Fruit fly (Drosophila melanogaster) whole organism, embryonic: ENCODE measurements around the gene IRSp53.

Experiments used
- CG11504 ChIP-seq: fragments of 200-800 bp; sonication (Bioruptor generic); optimal IDR thresholded peaks from 3 replicates; lab custom pipeline; 2019; ENCODE audit warnings: missing biosample characterization, mild to moderate bottlenecking, missing genetic modification characterization, moderate library complexity
- CG16813 ChIP-seq: fragments of 200-800 bp; sonication (Bioruptor generic); IDR thresholded peaks from 3 replicates; pipeline ENCODE4 v1.3.6; 2022; ENCODE audit warnings: missing biosample characterization, missing genetic modification characterization; ENCODE audit not compliant: partially characterized antibody
- CG1792 ChIP-seq: fragments of 200-800 bp; sonication (Bioruptor generic); optimal IDR thresholded peaks from 2 replicates; lab custom pipeline; 2016; ENCODE audit warnings: missing biosample characterization, missing genetic modification characterization
- CG30431 ChIP-seq: fragments of 200-800 bp; sonication (Bioruptor generic); optimal IDR thresholded peaks from 2 replicates; lab custom pipeline; 2017; ENCODE audit warnings: missing biosample characterization, missing genetic modification characterization
- CG31441 ChIP-seq: fragments of 200-800 bp; sonication (Bioruptor generic); IDR thresholded peaks from 2 replicates; pipeline ENCODE4 v1.3.6; 2022; ENCODE audit warnings: missing biosample characterization, missing genetic modification characterization
- CG3726 ChIP-seq: fragments of 200-800 bp; sonication (Bioruptor generic); IDR thresholded peaks from 3 replicates; pipeline ENCODE4, ENCODE4 v1.3.6; 2022; ENCODE audit warnings: missing biosample characterization, missing genetic modification characterization
- CG3995 ChIP-seq: fragments of 200-800 bp; sonication (Bioruptor generic); optimal IDR thresholded peaks from 3 replicates; lab custom pipeline; 2016; ENCODE audit warnings: missing biosample characterization, missing genetic modification characterization
- CG7271 ChIP-seq: fragments of 200-800 bp; sonication (Bioruptor generic); optimal IDR thresholded peaks from 2 replicates; lab custom pipeline; 2018; ENCODE audit warnings: missing biosample characterization, mild to moderate bottlenecking, missing genetic modification characterization, moderate library complexity
- CG7556 ChIP-seq: fragments of 200-800 bp; sonication (Bioruptor generic); optimal IDR thresholded peaks from 2 replicates; lab custom pipeline; 2017; ENCODE audit warnings: missing biosample characterization, mild to moderate bottlenecking, missing genetic modification characterization
- CG8359 ChIP-seq: fragments of 200-800 bp; sonication (Bioruptor generic); optimal IDR thresholded peaks from 2 replicates; lab custom pipeline; 2017; ENCODE audit warnings: missing biosample characterization, mild to moderate bottlenecking, missing genetic modification characterization, borderline replicate concordance
- CG8924 ChIP-seq: fragments of 200-800 bp; optimal IDR thresholded peaks from 3 replicates; lab custom pipeline; 2019; ENCODE audit warnings: missing biosample characterization, mild to moderate bottlenecking, missing genetic modification characterization, moderate library complexity
- CG8944 ChIP-seq: fragments of 200-800 bp; sonication (Bioruptor generic); optimal IDR thresholded peaks from 3 replicates; lab custom pipeline; 2016; ENCODE audit warnings: missing biosample characterization, missing genetic modification characterization
- CG9817 ChIP-seq: fragments of 200-800 bp; sonication (Bioruptor generic); optimal IDR thresholded peaks from 2 replicates; lab custom pipeline; 2018; ENCODE audit warnings: missing biosample characterization, mild to moderate bottlenecking, missing genetic modification characterization, moderate library complexity
- Dbx ChIP-seq: fragments of 200-800 bp; sonication (Bioruptor generic); IDR thresholded peaks from 3 replicates; pipeline ENCODE4 v1.3.6; 2022; ENCODE audit warnings: missing biosample characterization, missing genetic modification characterization
- Dp ChIP-seq: fragments of 200-800 bp; sonication (Bioruptor generic); optimal IDR thresholded peaks from 2 replicates; lab custom pipeline; 2018; ENCODE audit warnings: missing biosample characterization, mild to moderate bottlenecking, missing genetic modification characterization, moderate library complexity
- Drgx ChIP-seq: fragments of 200-800 bp; sonication (Bioruptor generic); IDR thresholded peaks from 2 replicates; pipeline ENCODE4 v1.3.6; 2022; ENCODE audit warnings: missing biosample characterization, missing genetic modification characterization
- ERR ChIP-seq: fragments of 200-800 bp; sonication (Bioruptor generic); optimal IDR thresholded peaks from 2 replicates; lab custom pipeline; 2016; ENCODE audit warnings: missing biosample characterization, missing genetic modification characterization
- H15 ChIP-seq: fragments of 200-800 bp; sonication (Bioruptor generic); IDR thresholded peaks from 3 replicates; pipeline ENCODE4 v1.3.6; 2022; ENCODE audit warnings: missing biosample characterization, missing genetic modification characterization
- HLH54F ChIP-seq: fragments of 200-800 bp; sonication (Bioruptor generic); optimal IDR thresholded peaks from 3 replicates; lab custom pipeline; 2016; ENCODE audit warnings: missing biosample characterization, missing genetic modification characterization
- Hand ChIP-seq: fragments of 200-800 bp; sonication (Bioruptor generic); optimal IDR thresholded peaks from 2 replicates; lab custom pipeline; 2017; ENCODE audit warnings: mild to moderate bottlenecking, missing biosample characterization, missing genetic modification reagents, missing genetic modification characterization
- Hey ChIP-seq: fragments of 200-800 bp; sonication (Bioruptor generic); optimal IDR thresholded peaks from 3 replicates; lab custom pipeline; 2018; ENCODE audit warnings: missing biosample characterization, mild to moderate bottlenecking, missing genetic modification characterization
- Hr3 ChIP-seq: fragments of 200-800 bp; sonication (Bioruptor generic); optimal IDR thresholded peaks from 3 replicates; lab custom pipeline; 2016; ENCODE audit warnings: missing biosample characterization, missing genetic modification characterization
- MBD-R2 ChIP-seq: fragments of 200-800 bp; sonication (Bioruptor generic); IDR thresholded peaks from 2 replicates; pipeline ENCODE4 v1.3.6; 2022; ENCODE audit warnings: missing biosample characterization, missing genetic modification characterization
- Mad ChIP-seq: fragments of 200-800 bp; sonication (Bioruptor generic); optimal IDR thresholded peaks from 2 replicates; lab custom pipeline; 2016; ENCODE audit warnings: missing biosample characterization, missing genetic modification characterization
- Med ChIP-seq: fragments of 200-800 bp; sonication (Bioruptor generic); peaks from one replicate; lab custom pipeline; 2016; ENCODE audit warnings: missing biosample characterization, missing genetic modification characterization, mild to moderate bottlenecking, inconsistent platforms, moderate library complexity
- Nf-YB ChIP-seq: fragments of 200-800 bp; sonication (Bioruptor generic); optimal IDR thresholded peaks from 3 replicates; lab custom pipeline; 2019; ENCODE audit warnings: missing biosample characterization, mild to moderate bottlenecking, missing genetic modification characterization, moderate library complexity
- Rfx ChIP-seq: fragments of 200-800 bp; sonication (Bioruptor generic); IDR thresholded peaks from 2 replicates; pipeline ENCODE4 v1.3.6; 2022; ENCODE audit warnings: missing biosample characterization, missing genetic modification characterization
- Taf1 ChIP-seq: fragments of 200-800 bp; sonication (Bioruptor generic); IDR thresholded peaks from 2 replicates; pipeline ENCODE4 v1.3.6; 2022; ENCODE audit warnings: missing biosample characterization, missing genetic modification characterization
- ap ChIP-seq: fragments of 200-800 bp; sonication (Bioruptor generic); IDR thresholded peaks from 2 replicates; pipeline ENCODE4 v1.3.6; 2022; ENCODE audit warnings: missing biosample characterization, missing genetic modification characterization
- az2 ChIP-seq: fragments of 200-800 bp; sonication (Bioruptor generic); optimal IDR thresholded peaks from 3 replicates; lab custom pipeline; 2016; ENCODE audit warnings: missing biosample characterization, missing genetic modification characterization
- bbx ChIP-seq: fragments of 200-800 bp; sonication (Bioruptor generic); IDR thresholded peaks from 2 replicates; pipeline ENCODE4 v1.3.6; 2022; ENCODE audit warnings: missing biosample characterization, missing genetic modification characterization; ENCODE audit not compliant: partially characterized antibody
- bsh ChIP-seq, 2 experiments: fragments of 200-800 bp; sonication (Bioruptor generic); optimal IDR thresholded peaks; 2 replicates each; lab custom pipeline; 2017 to 2018; ENCODE audit warnings: mild to moderate bottlenecking in 2 of 2, missing biosample characterization in 2 of 2, missing genetic modification characterization in 2 of 2, moderate library complexity in 1 of 2
- cad ChIP-seq: fragments of >200 bp; optimal IDR thresholded peaks from 2 replicates; lab custom pipeline; 2017; ENCODE audit warnings: missing biosample characterization, missing genetic modification characterization
- crol ChIP-seq: fragments of 200-800 bp; sonication (Bioruptor generic); IDR thresholded peaks from 2 replicates; pipeline ENCODE4 v1.3.6; 2022; ENCODE audit warnings: missing biosample characterization, missing genetic modification characterization
- eve ChIP-seq, 2 experiments: fragments of >200 bp; optimal IDR thresholded peaks; 2 replicates each; lab custom pipeline; 2017; ENCODE audit warnings: missing biosample characterization in 2 of 2, missing genetic modification characterization in 2 of 2
- grau ChIP-seq: fragments of 200-800 bp; optimal IDR thresholded peaks from 3 replicates; lab custom pipeline; 2019; ENCODE audit warnings: missing biosample characterization, mild to moderate bottlenecking, missing genetic modification characterization, moderate library complexity
- gsb-n ChIP-seq: fragments of 200-800 bp; sonication (Bioruptor generic); optimal IDR thresholded peaks from 3 replicates; lab custom pipeline; 2018; ENCODE audit warnings: missing biosample characterization, mild to moderate bottlenecking, missing genetic modification characterization
- knrl ChIP-seq: fragments of 200-800 bp; sonication (Bioruptor generic); IDR thresholded peaks from 3 replicates; pipeline ENCODE4 v1.3.6; 2022; ENCODE audit warnings: missing biosample characterization, missing genetic modification characterization; ENCODE audit not compliant: partially characterized antibody
- lmd ChIP-seq: fragments of 200-800 bp; sonication (Bioruptor generic); IDR thresholded peaks from 2 replicates; pipeline ENCODE4 v1.3.6; 2022; ENCODE audit warnings: missing biosample characterization, missing genetic modification characterization
- pfk ChIP-seq: fragments of 200-800 bp; sonication (Bioruptor generic); optimal IDR thresholded peaks from 2 replicates; lab custom pipeline; 2018; ENCODE audit warnings: missing biosample characterization, mild to moderate bottlenecking, missing genetic modification characterization, moderate library complexity
- ro ChIP-seq: fragments of 200-800 bp; sonication (Bioruptor generic); IDR thresholded peaks from 2 replicates; pipeline ENCODE4 v1.3.6; 2022; ENCODE audit warnings: missing biosample characterization, missing genetic modification characterization
- scrt ChIP-seq: fragments of 200-800 bp; sonication (Bioruptor generic); optimal IDR thresholded peaks from 2 replicates; lab custom pipeline; 2018; ENCODE audit warnings: missing biosample characterization, mild to moderate bottlenecking, missing genetic modification characterization, moderate library complexity
- tin ChIP-seq: fragments of 200-800 bp; sonication (Bioruptor generic); optimal IDR thresholded peaks from 3 replicates; lab custom pipeline; 2016; ENCODE audit warnings: missing biosample characterization, missing genetic modification characterization
- zfh1 ChIP-seq: fragments of 200-800 bp; sonication (Bioruptor generic); IDR thresholded peaks from 3 replicates; pipeline ENCODE4 v1.3.6; 2022; ENCODE audit warnings: missing biosample characterization, missing genetic modification characterization

The IRSp53 gene

DNA sequence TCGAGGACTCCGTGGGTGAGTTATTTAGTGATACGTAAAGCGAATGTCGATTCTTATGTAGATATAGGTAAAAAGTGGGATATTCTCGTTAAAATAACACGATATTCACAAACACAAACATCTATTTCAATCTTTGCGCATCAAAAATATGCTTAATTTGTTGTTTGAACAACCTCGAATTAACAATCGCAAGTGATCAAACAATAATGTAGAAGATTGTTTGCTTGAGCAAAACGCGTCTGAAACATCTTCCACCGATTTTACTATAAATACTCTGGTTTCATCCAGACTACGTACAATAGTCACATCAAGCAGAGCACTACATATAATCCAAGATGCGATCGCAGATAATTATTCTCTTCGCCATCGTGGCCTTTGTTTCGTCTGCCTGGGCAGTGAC, 5.3 kb upstream of the IRSp53 start, which contains the start of gene nol:
Gene nol, plus strand, starts transcription at position 301 of the 400 bp plus-strand sequence.
- no peak for TF ChIP-seq Nf-YB
- TF ChIP-seq Hey (tag; lab: Kevin White, UChicago): no peak
- TF ChIP-seq Hand (GFP tag; lab: Kevin White, UChicago): no peak
- TF ChIP-seq knrl (GFP tag; lab: Robert Waterston, UW): no peak
- no peak for TF ChIP-seq CG30431 (GFP tag; lab: Kevin White, UChicago)
- no peak for TF ChIP-seq CG1792 (GFP tag; lab: Kevin White, UChicago)
- no peak for TF ChIP-seq grau (tag; lab: Kevin White, UChicago)
- TF ChIP-seq bsh (GFP tag; optimal IDR thresholded peaks at IDR 0.05; lab: Kevin White, UChicago): no peak
- no peak for TF ChIP-seq CG9817 (tag; lab: Kevin White, UChicago)
- no peak for TF ChIP-seq CG3726 (GFP tag; lab: Robert Waterston, UW)
- no peak for TF ChIP-seq ERR (GFP tag; lab: Kevin White, UChicago)
- no peak for TF ChIP-seq MBD-R2
- no peak for TF ChIP-seq CG7271 (tag; lab: Kevin White, UChicago)
- no peak for TF ChIP-seq Hr3 (GFP tag; lab: Kevin White, UChicago)
- no peak for TF ChIP-seq Dbx (GFP tag; lab: Robert Waterston, UW)
- TF ChIP-seq, all 482 proteins: peak for 0

- TF ChIP-seq CG3995 (GFP tag; lab: Kevin White, UChicago) (peak; percentile 80), CG31441 (GFP tag; lab: Robert Waterston, UW) (0 out of 2 replicates have a peak, but pooled peaks have one; percentile 35), pfk (GFP tag; lab: Kevin White, UChicago) (peak; percentile 54)
Measured at dm6 chr3L:11132055-11132454, 3.8 kb upstream of the IRSp53 start, which contains the start of gene CG32074. Gene CG32074 (minus strand): TSS chr3L:11132322.

DNA sequence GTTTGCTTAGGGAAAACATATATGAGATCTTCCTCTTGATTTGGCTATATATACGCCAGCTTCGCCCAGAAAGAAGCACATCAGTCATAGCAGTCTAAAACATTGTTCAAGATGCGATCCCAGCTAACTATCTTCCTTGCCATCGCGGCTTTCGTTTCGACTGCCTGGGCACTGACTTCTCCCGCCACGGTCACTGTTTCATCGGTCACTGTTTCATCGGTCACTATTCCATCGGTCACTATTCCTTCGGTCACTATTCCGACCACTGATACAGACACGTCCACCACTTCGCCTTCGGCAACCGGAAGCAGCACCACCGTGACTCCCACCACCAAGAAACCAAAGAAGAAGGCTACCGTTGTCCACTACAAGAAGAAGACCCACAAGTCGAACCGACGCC, 963 bp upstream of the IRSp53 start, which contains the start of gene CG14143:
Gene CG14143, plus strand, starts transcription at position 102 of the 400 bp plus-strand sequence.
- TF ChIP-seq zfh1 (GFP tag; lab: Robert Waterston, UW) (0 out of 3 replicates have a peak, but pooled peaks have one; percentile 44), ro (GFP tag; lab: Robert Waterston, UW) (0 out of 2 replicates have a peak, but pooled peaks have one; percentile 18), pfk (GFP tag; lab: Kevin White, UChicago) (peak; percentile 67), Med (GFP tag; lab: Kevin White, UChicago) (peak; percentile 24), CG16813 (GFP tag; lab: Robert Waterston, UW) (0 out of 3 replicates have a peak, but pooled peaks have one; percentile 14), CG3995 (GFP tag; lab: Kevin White, UChicago) (peak; percentile 91)

DNA sequence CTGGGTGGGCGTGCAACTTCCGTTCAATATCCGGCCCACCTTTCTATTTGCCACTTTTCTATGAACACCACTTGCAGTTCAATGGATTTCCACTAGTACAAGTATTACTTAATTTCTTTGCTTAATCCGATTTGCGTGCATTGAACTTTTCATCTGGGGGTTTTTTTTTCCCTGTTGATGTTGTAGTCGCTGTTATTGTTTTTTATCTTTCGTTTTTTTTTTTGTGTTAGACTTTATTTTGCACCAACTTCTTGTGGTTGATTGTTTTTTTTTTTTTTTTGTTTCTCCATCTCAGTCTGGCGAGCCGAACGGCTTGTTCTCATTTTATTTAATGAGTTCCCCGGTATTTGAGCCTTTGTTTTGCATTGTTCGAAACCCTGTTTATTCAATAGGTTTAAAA, 500 bp downstream of the IRSp53 start:
- TF ChIP-seq cad (GFP tag; lab: Kevin White, UChicago) (no peak), eve (GFP tag; optimal IDR thresholded peaks at IDR 0.05; lab: Kevin White, UChicago) (peak in 1 of 2 experiments; percentile 62), Mad (GFP tag; lab: Kevin White, UChicago) (no peak), scrt (GFP tag; lab: Kevin White, UChicago) (no peak), CG7556 (GFP tag; lab: Kevin White, UChicago) (no peak), bsh (GFP tag; optimal IDR thresholded peaks at IDR 0.05; lab: Kevin White, UChicago) (peak in 1 of 2 experiments; percentile 2), Rfx (GFP tag; lab: Robert Waterston, UW) (no peak), CG11504 (tag; lab: Kevin White, UChicago) (no peak)

DNA sequence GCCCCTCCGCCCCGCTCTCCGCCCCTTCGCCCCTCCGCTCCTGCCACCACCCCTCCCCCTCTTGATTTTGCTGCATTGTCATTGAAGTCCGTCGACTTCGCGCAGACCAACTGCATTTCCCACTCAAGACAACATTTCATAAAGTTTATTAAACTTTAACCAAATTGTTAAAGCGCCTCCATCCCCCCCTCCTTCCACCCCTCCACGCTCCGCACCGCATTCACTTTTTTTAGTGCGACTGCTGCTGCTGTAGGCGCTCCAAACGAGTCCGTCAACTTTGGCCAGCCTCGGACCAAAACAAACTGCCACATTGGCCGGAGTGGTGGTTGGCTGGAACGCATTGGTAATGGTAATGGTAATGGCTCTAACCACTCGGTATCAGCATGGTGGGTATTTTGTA, 3.0 kb downstream of the IRSp53 start:
- TF ChIP-seq ap (GFP tag; lab: Robert Waterston, UW) (no peak), lmd (GFP tag; lab: Robert Waterston, UW) (no peak), CG8944 (GFP tag; lab: Kevin White, UChicago) (no peak), Taf1 (no peak), Dp (GFP tag; lab: Kevin White, UChicago) (no peak), CG8924 (tag; lab: Kevin White, UChicago) (no peak), HLH54F (no peak), H15 (GFP tag; lab: Robert Waterston, UW) (no peak), CG8359 (GFP tag; lab: Kevin White, UChicago) (no peak), tin (GFP tag; lab: Kevin White, UChicago) (no peak), bbx (0 out of 2 replicates have a peak, but pooled peaks have one; percentile 17), Drgx (GFP tag; lab: Robert Waterston, UW) (0 out of 2 replicates have a peak, but pooled peaks have one; percentile 17), crol (GFP tag; lab: Robert Waterston, UW) (peak; percentile 78), gsb-n (tag; lab: Kevin White, UChicago) (no peak), az2 (GFP tag; lab: Kevin White, UChicago) (no peak)
